Worm (Caenorhabditis elegans): ENCODE measurements around the gene E04D5.4.

E04D5.4 gene

ce11 chrII:10393282-10394179 is 46.5 kb upstream of the E04D5.4 start, which contains the start of gene gpd-1 (continued):
- TF ChIP-seq pha-4 (tag; optimal IDR thresholded peaks at IDR 0.05): no peak
- peak; percentile 62 for TF ChIP-seq mcd-1 (GFP tag; IDR thresholded peaks at IDR 0.05)
- TF ChIP-seq chd-7 (tag; optimal IDR thresholded peaks at IDR 0.05): peak; percentile 35
- TF ChIP-seq xnd-1 (tag; optimal IDR thresholded peaks at IDR 0.05): peak; percentile 96
- no peak for TF ChIP-seq nhr-27 (tag; optimal IDR thresholded peaks at IDR 0.05)
- no peak for TF ChIP-seq B0035.1 (tag; optimal IDR thresholded peaks at IDR 0.05)
- TF ChIP-seq tbp1 (GFP tag; optimal IDR thresholded peaks at IDR 0.05): peak; percentile 55
- 0 out of 2 replicates have a peak, but pooled peaks have one; percentile 50 for TF ChIP-seq attf-3 (GFP tag; conservative IDR thresholded peaks at IDR 0.05)
- 0 out of 2 replicates have a peak, but pooled peaks have one; percentile 7 for TF ChIP-seq ceh-40 (GFP tag; IDR thresholded peaks at IDR 0.05)
- TF ChIP-seq ZK185.1 (tag; optimal IDR thresholded peaks at IDR 0.05; ENCODE audit: poor library complexity, severe bottlenecking): no peak
- TF ChIP-seq ccch-3 (GFP tag; optimal IDR thresholded peaks at IDR 0.05): no peak
- TF ChIP-seq madf-8 (GFP tag; conservative IDR thresholded peaks at IDR 0.05): peak; percentile 96
- peak; percentile 5 for TF ChIP-seq ztf-18 (tag; optimal IDR thresholded peaks at IDR 0.05)
- TF ChIP-seq lin-26 (GFP tag; IDR thresholded peaks at IDR 0.05): no peak
- TF ChIP-seq lin-54 (GFP tag; optimal IDR thresholded peaks at IDR 0.05): peak; percentile 83
- TF ChIP-seq Y53G8AR.9 (GFP tag; conservative IDR thresholded peaks at IDR 0.05): peak; percentile 81; the same call in 1 of the 2 replicates
- TF ChIP-seq unc-130 (GFP tag; optimal IDR thresholded peaks at IDR 0.05): peak; percentile 82
- TF ChIP-seq snpc-4 (GFP tag; optimal IDR thresholded peaks at IDR 0.05): peak; percentile 36
- TF ChIP-seq snpc-4 (tag; optimal IDR thresholded peaks at IDR 0.05): peak in 2 of 4 experiments; percentile 2 to 53
- TF ChIP-seq sea-2 (GFP tag; IDR thresholded peaks at IDR 0.05): no peak
- TF ChIP-seq ztf-6 (GFP tag; IDR thresholded peaks at IDR 0.05): no peak
- TF ChIP-seq Y56A3A.18 (GFP tag; IDR thresholded peaks at IDR 0.05): no peak
- peak; percentile 62 for TF ChIP-seq F49E8.2 (tag; optimal IDR thresholded peaks at IDR 0.05; ENCODE audit: insufficient read depth)
- TF ChIP-seq Y67H2A.10 (GFP tag; conservative IDR thresholded peaks at IDR 0.05): no peak; the same call in 1 of the 2 replicates
- TF ChIP-seq F23B12.7 (tag; optimal IDR thresholded peaks at IDR 0.05; ENCODE audit: insufficient read depth): no peak
- peak; percentile 99 for TF ChIP-seq efl-1 (GFP tag; optimal IDR thresholded peaks at IDR 0.05)
- no peak for TF ChIP-seq mxl-1 (tag; optimal IDR thresholded peaks at IDR 0.05)
- TF ChIP-seq hsf-1 (GFP tag; IDR thresholded peaks at IDR 0.05): peak; percentile 89
- no peak for TF ChIP-seq T26A5.8 (tag; optimal IDR thresholded peaks at IDR 0.05)
- no peak for TF ChIP-seq hmg-20 (GFP tag; IDR thresholded peaks at IDR 0.05)
- TF ChIP-seq let-526 (GFP tag; IDR thresholded peaks at IDR 0.05): no peak
- TF ChIP-seq hmg-1.2 (GFP tag; IDR thresholded peaks at IDR 0.05): peak; percentile 56; the same call in 1 of the 2 replicates
- no peak for TF ChIP-seq ama-1 (optimal IDR thresholded peaks at IDR 0.05)
- no peak for TF ChIP-seq ama-1 (GFP tag; optimal IDR thresholded peaks at IDR 0.05)
- peak; percentile 29 for TF ChIP-seq atf-7 (tag; optimal IDR thresholded peaks at IDR 0.05)
- TF ChIP-seq lsl-1 (GFP tag; optimal IDR thresholded peaks at IDR 0.05): peak; percentile 85
- no peak for TF ChIP-seq rpc-1 (optimal IDR thresholded peaks at IDR 0.05)
- TF ChIP-seq rpc-1 (tag; optimal IDR thresholded peaks at IDR 0.05): no peak
- no peak for TF ChIP-seq cebp-1 (GFP tag; IDR thresholded peaks at IDR 0.05)
- peak; percentile 36 for TF ChIP-seq cebp-1 (tag; optimal IDR thresholded peaks at IDR 0.05)
- TF ChIP-seq rcor-1 (GFP tag; IDR thresholded peaks at IDR 0.05): peak; percentile 70
- TF ChIP-seq dox-1 (GFP tag; IDR thresholded peaks at IDR 0.05): peak; percentile 80
- peak; percentile 13 for TF ChIP-seq him-1 (tag; optimal IDR thresholded peaks at IDR 0.05)
- TF ChIP-seq nfyb-1 (GFP tag; IDR thresholded peaks at IDR 0.05): 0 out of 2 replicates have a peak, but pooled peaks have one; percentile 40
- TF ChIP-seq F10E7.11 (tag; optimal IDR thresholded peaks at IDR 0.05): peak; percentile 53
- peak; percentile 89 for TF ChIP-seq tlf-1 (GFP tag; optimal IDR thresholded peaks at IDR 0.05)
- TF ChIP-seq madf-6 (GFP tag; IDR thresholded peaks at IDR 0.05): peak; percentile 99
- TF ChIP-seq lag-1 (GFP tag; IDR thresholded peaks at IDR 0.05): no peak
